Fruit fly (Drosophila melanogaster): ENCODE results near the gene Cpr62Ba.

- no peak for TF ChIP-seq CTCF (optimal IDR thresholded peaks at IDR 0.05)
- TF ChIP-seq CG8478 (optimal IDR thresholded peaks at IDR 0.05): no peak
Observed at dm6 chr3L:1777249-1777648, 54.3 kb downstream of the Cpr62Ba start, which contains the start of the genes CG2021 and mRpL46.
